Fruit fly (Drosophila melanogaster): ENCODE data around the gene qua.

DNA sequence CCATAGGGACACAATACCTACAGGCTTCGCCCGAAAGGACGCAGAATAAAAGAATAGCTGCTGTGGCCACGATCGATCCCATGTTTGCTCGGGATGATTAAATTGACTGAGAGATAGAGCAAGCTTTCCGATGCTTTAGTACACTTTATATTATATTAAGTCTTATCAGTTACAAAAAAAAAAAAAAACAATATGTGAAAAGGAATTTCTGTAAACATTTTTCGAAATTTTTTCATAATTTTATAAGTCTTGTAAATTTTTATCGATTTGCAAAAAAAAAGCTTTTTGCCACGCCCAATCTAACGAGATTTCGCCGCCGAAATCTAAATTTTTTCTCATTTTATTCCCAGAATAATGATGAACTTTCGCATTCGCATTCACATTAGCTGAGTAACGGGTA is 39.1 kb downstream of the qua start, which contains the start of gene CG18563:
- TF ChIP-seq psq (optimal IDR thresholded peaks at IDR 0.05), result no peak
- TF ChIP-seq usp (GFP tag; optimal IDR thresholded peaks at IDR 0.05), result no peak
